Worm (Caenorhabditis elegans): ENCODE data around the gene srsy-1.

Gene srsy-1

DNA sequence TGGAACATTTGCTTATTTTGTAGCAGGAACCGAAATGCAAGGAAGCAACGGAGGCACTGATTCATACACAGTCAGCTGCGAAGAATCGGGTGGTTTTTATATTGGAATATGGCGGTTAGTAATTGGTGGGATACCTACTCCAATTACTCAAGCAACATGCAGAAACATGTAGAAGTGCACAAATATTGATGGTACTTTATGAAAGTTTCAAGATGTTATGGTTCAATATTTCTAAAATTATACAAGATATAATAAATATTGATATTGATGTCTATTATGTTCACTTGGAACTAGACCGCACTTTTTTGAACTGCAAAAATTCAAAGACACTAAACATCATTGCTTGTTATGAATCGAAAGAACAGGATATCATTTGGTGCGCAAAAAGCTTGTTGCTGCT is 21.9 kb upstream of the srsy-1 start, which contains the start of gene C04G6.13:
C04G6.13 (plus strand) TSS at position 301 of the 400 bp plus-strand sequence.
- TF ChIP-seq mes-4 (tag; optimal IDR thresholded peaks at IDR 0.05), result no peak
- TF ChIP-seq F22D6.2 (tag; optimal IDR thresholded peaks at IDR 0.05), result no peak
- TF ChIP-seq bed-1 (GFP tag; IDR thresholded peaks at IDR 0.05), result no peak
- no peak for TF ChIP-seq F57A8.1 (GFP tag; optimal IDR thresholded peaks at IDR 0.05)
- TF ChIP-seq tbx-9 (tag; optimal IDR thresholded peaks at IDR 0.05; ENCODE audit: borderline replicate concordance), result no peak
- no peak for TF ChIP-seq lag-1 (GFP tag; IDR thresholded peaks at IDR 0.05)
- no peak for TF ChIP-seq hmg-1.2 (GFP tag; IDR thresholded peaks at IDR 0.05)
- no peak for TF ChIP-seq nhr-27 (tag; optimal IDR thresholded peaks at IDR 0.05)
- TF ChIP-seq F23B12.7 (tag; optimal IDR thresholded peaks at IDR 0.05; ENCODE audit: insufficient read depth), result no peak
- no peak for TF ChIP-seq ztf-3 (GFP tag; optimal IDR thresholded peaks at IDR 0.05)
- TF ChIP-seq aptf-2 (GFP tag; conservative IDR thresholded peaks at IDR 0.05), result no peak
- TF ChIP-seq atf-7 (tag; optimal IDR thresholded peaks at IDR 0.05), result no peak
- no peak for TF ChIP-seq attf-5 (GFP tag; optimal IDR thresholded peaks at IDR 0.05)
- TF ChIP-seq attf-3 (GFP tag; conservative IDR thresholded peaks at IDR 0.05), result no peak
- TF ChIP-seq mel-28 (tag; optimal IDR thresholded peaks at IDR 0.05; ENCODE audit: borderline replicate concordance), result no peak

DNA sequence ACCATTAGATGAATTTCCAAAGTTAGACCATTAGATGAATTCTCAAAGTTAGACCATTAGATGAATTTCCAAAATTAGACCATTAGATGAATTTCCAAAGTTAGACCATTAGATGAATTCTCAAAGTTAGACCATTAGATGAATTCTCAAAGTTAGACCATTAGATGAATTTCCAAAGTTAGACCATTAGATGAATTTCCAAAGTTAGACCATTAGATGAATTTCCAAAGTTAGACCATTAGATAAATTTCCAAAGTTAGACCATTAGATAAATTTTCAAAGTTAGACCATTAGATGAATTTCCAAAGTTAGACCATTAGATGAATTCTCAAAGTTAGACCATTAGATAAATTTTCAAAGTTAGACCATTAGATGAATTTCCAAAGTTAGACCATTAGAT is 18.4 kb upstream of the srsy-1 start:
- peak; percentile 92 for TF ChIP-seq egrh-3 (GFP tag; IDR thresholded peaks at IDR 0.05)

DNA sequence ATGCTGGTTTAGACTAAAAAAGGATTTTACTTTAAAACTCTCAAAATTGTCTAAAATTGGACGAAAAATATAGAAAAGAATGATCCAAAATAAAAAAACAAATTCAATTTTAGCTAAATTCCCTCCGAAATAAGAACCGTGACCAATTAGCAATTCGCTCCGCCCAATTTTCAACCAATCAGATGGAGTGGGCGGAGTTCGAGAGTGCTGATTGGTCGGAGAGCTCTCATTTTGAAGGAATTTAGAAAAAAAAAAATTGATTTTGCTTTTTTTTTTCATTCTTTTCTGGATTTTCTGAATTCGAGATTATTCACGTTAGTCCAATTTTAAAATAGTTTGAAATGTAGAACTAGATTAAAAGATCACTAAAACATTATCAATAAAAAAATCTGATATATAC is 16.8 kb upstream of the srsy-1 start:
- TF ChIP-seq rec-8 (tag; optimal IDR thresholded peaks at IDR 0.05), result no peak
- no peak for TF ChIP-seq somi-1 (GFP tag; optimal IDR thresholded peaks at IDR 0.05)
- TF ChIP-seq mes-4 (tag; optimal IDR thresholded peaks at IDR 0.05), result no peak
- TF ChIP-seq Y95B8A.8 (GFP tag; IDR thresholded peaks at IDR 0.05), result no peak
- TF ChIP-seq nfya-2 (GFP tag; IDR thresholded peaks at IDR 0.05), result no peak
- TF ChIP-seq ceh-100 (GFP tag; IDR thresholded peaks at IDR 0.05), result no peak
- no peak for TF ChIP-seq Y53G8AR.9 (GFP tag; conservative IDR thresholded peaks at IDR 0.05)
- no peak for TF ChIP-seq egl-18 (GFP tag; IDR thresholded peaks at IDR 0.05)
- TF ChIP-seq cebp-1 (GFP tag; IDR thresholded peaks at IDR 0.05), result no peak
- no peak for TF ChIP-seq cebp-1 (tag; optimal IDR thresholded peaks at IDR 0.05)
- TF ChIP-seq ztf-22 (GFP tag; optimal IDR thresholded peaks at IDR 0.05), result no peak
- no peak for TF ChIP-seq F39B2.1 (GFP tag; IDR thresholded peaks at IDR 0.05)
- TF ChIP-seq Y79H2A.3 (GFP tag; conservative IDR thresholded peaks at IDR 0.05), result no peak
- TF ChIP-seq B0336.3 (GFP tag; IDR thresholded peaks at IDR 0.05), result no peak
- TF ChIP-seq F22D6.2 (tag; optimal IDR thresholded peaks at IDR 0.05), result no peak
- no peak for TF ChIP-seq lin-26 (GFP tag; IDR thresholded peaks at IDR 0.05)
- TF ChIP-seq efl-1 (GFP tag; optimal IDR thresholded peaks at IDR 0.05), result no peak
- TF ChIP-seq hlh-26 (GFP tag; conservative IDR thresholded peaks at IDR 0.05), result no peak
- no peak for TF ChIP-seq ztf-18 (tag; optimal IDR thresholded peaks at IDR 0.05)
- no peak for TF ChIP-seq him-1 (tag; optimal IDR thresholded peaks at IDR 0.05)
- TF ChIP-seq ccch-3 (GFP tag; optimal IDR thresholded peaks at IDR 0.05), result no peak

DNA sequence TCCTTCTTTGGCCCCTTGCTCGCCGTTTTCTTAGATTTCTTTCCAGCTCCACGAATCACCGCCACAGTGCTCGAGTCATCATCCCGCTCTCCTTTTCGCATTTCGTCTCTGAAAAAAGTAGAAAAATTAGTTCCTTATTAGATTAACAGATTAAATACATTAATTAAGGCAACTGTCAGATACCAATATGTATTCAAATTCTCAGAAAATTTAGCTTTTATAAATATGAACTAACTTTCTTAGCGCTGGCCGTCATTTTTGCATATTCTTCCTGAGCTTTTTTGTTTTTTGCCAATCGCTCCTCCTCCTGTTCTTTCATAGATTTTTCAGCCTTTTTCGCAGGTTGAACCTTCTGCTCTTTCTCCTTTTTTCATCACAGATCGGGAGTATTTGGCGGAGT is 16.2 kb upstream of the srsy-1 start, which contains the start of gene C04G6.6:
C04G6.6 (minus strand) TSS at position 101 of the 400 bp plus-strand sequence.
- TF ChIP-seq aptf-2 (GFP tag; conservative IDR thresholded peaks at IDR 0.05), result no peak
- TF ChIP-seq snpc-1.3 (tag; optimal IDR thresholded peaks at IDR 0.05; ENCODE audit: insufficient read depth), result no peak
- no peak for TF ChIP-seq Y53G8AR.9 (GFP tag; conservative IDR thresholded peaks at IDR 0.05)
- TF ChIP-seq die-1 (tag; optimal IDR thresholded peaks at IDR 0.05), result no peak
- TF ChIP-seq F22D6.2 (tag; optimal IDR thresholded peaks at IDR 0.05), result no peak
- TF ChIP-seq egrh-3 (GFP tag; IDR thresholded peaks at IDR 0.05), result no peak
- TF ChIP-seq cebp-2 (GFP tag; IDR thresholded peaks at IDR 0.05), result no peak
- TF ChIP-seq somi-1 (GFP tag; optimal IDR thresholded peaks at IDR 0.05), result no peak
- no peak for TF ChIP-seq nhr-120 (GFP tag; IDR thresholded peaks at IDR 0.05)
- TF ChIP-seq ccch-3 (GFP tag; optimal IDR thresholded peaks at IDR 0.05), result no peak
- no peak for TF ChIP-seq nhr-90 (tag; optimal IDR thresholded peaks at IDR 0.05)
- TF ChIP-seq rec-8 (tag; optimal IDR thresholded peaks at IDR 0.05), result no peak
- TF ChIP-seq snpc-4 (GFP tag; optimal IDR thresholded peaks at IDR 0.05), result no peak
- TF ChIP-seq snpc-4 (tag; optimal IDR thresholded peaks at IDR 0.05), result no peak
- no peak for TF ChIP-seq mcd-1 (GFP tag; IDR thresholded peaks at IDR 0.05)
- TF ChIP-seq atf-7 (tag; optimal IDR thresholded peaks at IDR 0.05), result no peak
- TF ChIP-seq ets-4 (GFP tag; optimal IDR thresholded peaks at IDR 0.05), result no peak
- TF ChIP-seq him-1 (tag; optimal IDR thresholded peaks at IDR 0.05), result no peak
- TF ChIP-seq nhr-179 (tag; optimal IDR thresholded peaks at IDR 0.05), result no peak

Data from whole organism, young adult.